Fruit fly (Drosophila melanogaster) whole organism, prepupa: ENCODE measurements around the gene Gr28a.
A peak's percentile ranks its signal among the peaks of the same experiment; 100 is the strongest.

Source experiments
- Blimp-1 ChIP-seq: fragments of 200-800 bp; sonication (Bioruptor generic); optimal IDR thresholded peaks from 3 replicates; lab custom pipeline; 2017; ENCODE audit warnings: missing biosample characterization, missing genetic modification characterization, mild to moderate bottlenecking, moderate library complexity, missing genetic modification reagents
- CG11294 ChIP-seq: fragments of 200-800 bp; sonication (Bioruptor generic); IDR thresholded peaks from 2 replicates; pipeline ENCODE4 v1.3.6; 2022; ENCODE audit warnings: missing biosample characterization, missing genetic modification characterization
- CG11762 ChIP-seq: fragments of 200-800 bp; sonication (Bioruptor generic); optimal IDR thresholded peaks from 3 replicates; lab custom pipeline; 2016; ENCODE audit warnings: missing biosample characterization, missing genetic modification characterization; ENCODE audit not compliant: insufficient read depth
- CG11902 ChIP-seq: fragments of 200-800 bp; sonication (Bioruptor generic); optimal IDR thresholded peaks from 3 replicates; lab custom pipeline; 2016; ENCODE audit warnings: missing biosample characterization, missing genetic modification characterization
- CG15336 ChIP-seq: fragments of 200-800 bp; sonication (Bioruptor generic); IDR thresholded peaks from 2 replicates; pipeline ENCODE4 v1.3.6; 2022; ENCODE audit warnings: missing biosample characterization, missing genetic modification characterization
- CG1621 ChIP-seq: fragments of 200-800 bp; sonication (Bioruptor generic); optimal IDR thresholded peaks from 3 replicates; lab custom pipeline; 2018; ENCODE audit warnings: missing biosample characterization, mild to moderate bottlenecking, missing genetic modification characterization
- CG16779 ChIP-seq: fragments of 200-800 bp; sonication (Bioruptor generic); optimal IDR thresholded peaks from 3 replicates; lab custom pipeline; 2017; ENCODE audit warnings: missing biosample characterization, mild to moderate bottlenecking, missing genetic modification characterization
- CG3032 ChIP-seq: fragments of 200-800 bp; optimal IDR thresholded peaks from 2 replicates; lab custom pipeline; 2019; ENCODE audit warnings: missing biosample characterization, mild to moderate bottlenecking, missing genetic modification characterization, moderate library complexity
- CG31627 ChIP-seq: fragments of 200-800 bp; sonication (Bioruptor generic); optimal IDR thresholded peaks from 3 replicates; lab custom pipeline; 2016; ENCODE audit warnings: missing biosample characterization, missing genetic modification characterization
- CG32006 ChIP-seq: fragments of 200-800 bp; sonication (Bioruptor generic); optimal IDR thresholded peaks from 3 replicates; lab custom pipeline; 2017; ENCODE audit warnings: missing biosample characterization, mild to moderate bottlenecking, missing genetic modification characterization
- CG34406 ChIP-seq: fragments of 200-800 bp; sonication (Bioruptor generic); optimal IDR thresholded peaks from 3 replicates; lab custom pipeline; 2016; ENCODE audit warnings: missing biosample characterization, missing genetic modification characterization
- CG3919 ChIP-seq: fragments of 200-800 bp; sonication (Bioruptor generic); optimal IDR thresholded peaks from 3 replicates; lab custom pipeline; 2016; ENCODE audit warnings: missing biosample characterization, missing genetic modification characterization
- CG6163 ChIP-seq: fragments of 200-800 bp; sonication (Bioruptor generic); IDR thresholded peaks from 3 replicates; pipeline ENCODE4 v1.3.6; 2022; ENCODE audit warnings: missing biosample characterization, missing genetic modification characterization
- CG6276 ChIP-seq: fragments of 200-800 bp; sonication (Bioruptor generic); optimal IDR thresholded peaks from 2 replicates; lab custom pipeline; 2017; ENCODE audit warnings: missing biosample characterization, mild to moderate bottlenecking, missing genetic modification characterization
- CG6792 ChIP-seq: fragments of 200-800 bp; sonication (Bioruptor generic); optimal IDR thresholded peaks from 3 replicates; lab custom pipeline; 2016; ENCODE audit warnings: missing biosample characterization, missing genetic modification characterization
- CG6854 ChIP-seq: fragments of 200-800 bp; sonication (Bioruptor generic); optimal IDR thresholded peaks from 2 replicates; lab custom pipeline; 2017; ENCODE audit warnings: missing biosample characterization, mild to moderate bottlenecking, missing genetic modification characterization
- CG7368 ChIP-seq: fragments of 200-800 bp; sonication (Bioruptor generic); optimal IDR thresholded peaks from 3 replicates; lab custom pipeline; 2016; ENCODE audit warnings: missing biosample characterization, missing genetic modification characterization
- CG8119 ChIP-seq: fragments of 200-800 bp; sonication (Bioruptor generic); IDR thresholded peaks from 3 replicates; pipeline ENCODE4 v1.3.6; 2022; ENCODE audit warnings: missing biosample characterization, missing genetic modification characterization
- CG8319 ChIP-seq: fragments of 200-800 bp; sonication (Bioruptor generic); optimal IDR thresholded peaks from 3 replicates; lab custom pipeline; 2016; ENCODE audit warnings: missing biosample characterization, missing genetic modification characterization
- CG9139 ChIP-seq: fragments of 200-800 bp; sonication (Bioruptor generic); optimal IDR thresholded peaks from 3 replicates; lab custom pipeline; 2017; ENCODE audit warnings: missing biosample characterization, mild to moderate bottlenecking, missing genetic modification characterization
- Eip75B ChIP-seq: fragments of 200-800 bp; sonication (Bioruptor generic); optimal IDR thresholded peaks from 3 replicates; lab custom pipeline; 2016; ENCODE audit warnings: missing biosample characterization, missing genetic modification characterization
- Eip78C ChIP-seq: fragments of 200-800 bp; sonication (Bioruptor generic); peaks from one replicate; lab custom pipeline; 2016; ENCODE audit warnings: missing biosample characterization, missing genetic modification characterization
- Eip93F ChIP-seq: fragments of 200-800 bp; sonication (Bioruptor generic); optimal IDR thresholded peaks from 2 replicates; lab custom pipeline; 2016; ENCODE audit warnings: missing biosample characterization, mild to moderate bottlenecking, missing genetic modification characterization
- Ets21C ChIP-seq: fragments of 200-800 bp; sonication (Bioruptor generic); optimal IDR thresholded peaks from 3 replicates; lab custom pipeline; 2016; ENCODE audit warnings: missing biosample characterization, missing genetic modification characterization
- Gug ChIP-seq: fragments of 200-800 bp; sonication (Bioruptor generic); IDR thresholded peaks from 2 replicates; pipeline ENCODE4 v1.3.6; 2022; ENCODE audit warnings: missing biosample characterization, missing genetic modification characterization
- Hr38 ChIP-seq: sonication (Bioruptor generic); optimal IDR thresholded peaks from 2 replicates; lab custom pipeline; 2016; ENCODE audit warnings: missing biosample characterization, missing genetic modification characterization
- Hr39 ChIP-seq: fragments of 200-800 bp; sonication (Bioruptor generic); optimal IDR thresholded peaks from 2 replicates; lab custom pipeline; 2016; ENCODE audit warnings: missing biosample characterization, missing genetic modification characterization
- Hr4 ChIP-seq: fragments of 200-800 bp; sonication (Bioruptor generic); optimal IDR thresholded peaks from 3 replicates; lab custom pipeline; 2016; ENCODE audit warnings: missing biosample characterization, missing genetic modification characterization
- Lpt ChIP-seq: fragments of 200-800 bp; sonication (Bioruptor generic); optimal IDR thresholded peaks from 3 replicates; lab custom pipeline; 2016; ENCODE audit warnings: missing biosample characterization, missing genetic modification characterization
- Met ChIP-seq: fragments of 200-800 bp; sonication (Bioruptor generic); optimal IDR thresholded peaks from 3 replicates; lab custom pipeline; 2016; ENCODE audit warnings: missing biosample characterization, missing genetic modification characterization
- OdsH ChIP-seq: fragments of 200-800 bp; sonication (Bioruptor generic); optimal IDR thresholded peaks from 3 replicates; lab custom pipeline; 2016; ENCODE audit warnings: missing biosample characterization, missing genetic modification characterization
- Smox ChIP-seq: fragments of 200-800 bp; sonication (Bioruptor generic); optimal IDR thresholded peaks from 3 replicates; lab custom pipeline; 2016; ENCODE audit warnings: missing biosample characterization, missing genetic modification characterization
- Sox102F ChIP-seq: fragments of 200-800 bp; sonication (Bioruptor generic); optimal IDR thresholded peaks from 2 replicates; lab custom pipeline; 2016; ENCODE audit warnings: missing biosample characterization, mild to moderate bottlenecking, missing genetic modification characterization
- Sox14 ChIP-seq: fragments of 200-800 bp; sonication (Bioruptor generic); optimal IDR thresholded peaks from 3 replicates; lab custom pipeline; 2016; ENCODE audit warnings: missing biosample characterization, missing genetic modification characterization
- Sox15 ChIP-seq: fragments of 200-800 bp; sonication (Bioruptor generic); optimal IDR thresholded peaks from 3 replicates; lab custom pipeline; 2016; ENCODE audit warnings: missing biosample characterization, missing genetic modification characterization
- achi ChIP-seq: fragments of 200-800 bp; sonication (Bioruptor generic); optimal IDR thresholded peaks from 3 replicates; lab custom pipeline; 2016; ENCODE audit warnings: missing biosample characterization, missing genetic modification characterization
- acj6 ChIP-seq: fragments of 200-800 bp; sonication (Bioruptor generic); optimal IDR thresholded peaks from 3 replicates; lab custom pipeline; 2016; ENCODE audit warnings: missing biosample characterization, missing genetic modification characterization
- cyc ChIP-seq: fragments of 200-800 bp; sonication (Bioruptor generic); optimal IDR thresholded peaks from 3 replicates; lab custom pipeline; 2016; ENCODE audit warnings: missing biosample characterization, missing genetic modification characterization
- dac ChIP-seq: fragments of 200-800 bp; sonication (Bioruptor generic); optimal IDR thresholded peaks from 2 replicates; lab custom pipeline; 2017; ENCODE audit warnings: missing biosample characterization, mild to moderate bottlenecking, missing genetic modification characterization
- eg ChIP-seq: fragments of 200-800 bp; sonication (Bioruptor generic); IDR thresholded peaks from 3 replicates; pipeline ENCODE4 v1.3.6; 2022; ENCODE audit warnings: missing biosample characterization, missing genetic modification characterization
- fd59A ChIP-seq: fragments of 200-800 bp; sonication (Bioruptor generic); optimal IDR thresholded peaks from 2 replicates; lab custom pipeline; 2017; ENCODE audit warnings: missing biosample characterization, mild to moderate bottlenecking, missing genetic modification characterization, missing genetic modification reagents
- fkh ChIP-seq: fragments of 200-800 bp; sonication (Bioruptor generic); optimal IDR thresholded peaks from 3 replicates; lab custom pipeline; 2017; ENCODE audit warnings: missing biosample characterization, mild to moderate bottlenecking, missing genetic modification characterization, moderate library complexity
- lz ChIP-seq: fragments of 200-800 bp; sonication (Bioruptor generic); optimal IDR thresholded peaks from 3 replicates; lab custom pipeline; 2016; ENCODE audit warnings: missing biosample characterization, missing genetic modification characterization
- pdm3 ChIP-seq: fragments of 200-800 bp; sonication (Bioruptor generic); optimal IDR thresholded peaks from 3 replicates; lab custom pipeline; 2016; ENCODE audit warnings: missing biosample characterization, missing genetic modification characterization
- salr ChIP-seq, 2 experiments: fragments of 200-800 bp; sonication (Bioruptor generic); optimal IDR thresholded peaks; 3 replicates each; lab custom pipeline; 2016 to 2018; ENCODE audit warnings: missing biosample characterization in 2 of 2, missing genetic modification characterization in 2 of 2, mild to moderate bottlenecking in 1 of 2
- spab ChIP-seq: fragments of 200-800 bp; sonication (Bioruptor generic); optimal IDR thresholded peaks from 2 replicates; lab custom pipeline; 2017; ENCODE audit warnings: missing biosample characterization, mild to moderate bottlenecking, missing genetic modification characterization, missing genetic modification reagents
- svp ChIP-seq: fragments of 200-800 bp; sonication (Bioruptor generic); peaks from one replicate; lab custom pipeline; 2016; ENCODE audit warnings: missing biosample characterization, missing genetic modification characterization
- topi ChIP-seq: fragments of 200-800 bp; sonication (Bioruptor generic); optimal IDR thresholded peaks from 3 replicates; lab custom pipeline; 2016; ENCODE audit warnings: missing biosample characterization, missing genetic modification characterization
- vri ChIP-seq: fragments of 200-800 bp; sonication (Bioruptor generic); optimal IDR thresholded peaks from 3 replicates; lab custom pipeline; 2016; ENCODE audit warnings: missing biosample characterization, mild to moderate bottlenecking, missing genetic modification characterization

Gene Gr28a

dm6 chr2L:7503719-7504118, 49.7 kb upstream of the Gr28a start (continued):
- TF ChIP-seq CG6854 (GFP tag; lab: Kevin White, UChicago): no peak
- peak; percentile 58 for TF ChIP-seq lz (GFP tag; lab: Kevin White, UChicago)
- TF ChIP-seq CG11902: peak; percentile 8
- TF ChIP-seq CG8119 (GFP tag; lab: Robert Waterston, UW): peak; percentile 62; the same call in 2 of the 3 replicates
- peak; percentile 68 for TF ChIP-seq CG1621 (tag; lab: Kevin White, UChicago)
- peak; percentile 49 for TF ChIP-seq fd59A
- peak; percentile 58 for TF ChIP-seq Sox102F (GFP tag; lab: Kevin White, UChicago)
- TF ChIP-seq CG8319 (GFP tag; lab: Kevin White, UChicago): peak; percentile 53
- no peak; the same call in 1 of the 2 replicates for TF ChIP-seq CG11294 (GFP tag; lab: Robert Waterston, UW)
- peak; percentile 59; the same call in 2 of the 3 replicates for TF ChIP-seq eg (GFP tag; lab: Robert Waterston, UW)

- peak; percentile 20 for TF ChIP-seq pdm3 (GFP tag; lab: Kevin White, UChicago)
- no peak for TF ChIP-seq vri (GFP tag; lab: Kevin White, UChicago)
- no peak for TF ChIP-seq CG6854 (GFP tag; lab: Kevin White, UChicago)
- TF ChIP-seq Gug (GFP tag; lab: Robert Waterston, UW): no peak
- no peak for TF ChIP-seq CG3919 (GFP tag; lab: Kevin White, UChicago)
- no peak for TF ChIP-seq Blimp-1 (GFP tag; lab: Kevin White, UChicago)
- no peak for TF ChIP-seq Eip75B (GFP tag; lab: Kevin White, UChicago)
- no peak for TF ChIP-seq CG9139
- no peak for TF ChIP-seq OdsH (GFP tag; lab: Kevin White, UChicago)
- TF ChIP-seq salr (GFP tag; optimal IDR thresholded peaks at IDR 0.05; lab: Kevin White, UChicago): no peak
- no peak for TF ChIP-seq Sox14
- no peak for TF ChIP-seq Ets21C (GFP tag; lab: Kevin White, UChicago)
- no peak for TF ChIP-seq CG6792 (GFP tag; lab: Kevin White, UChicago)
- TF ChIP-seq CG32006: peak; percentile 24
- no peak for TF ChIP-seq dac
- no peak for TF ChIP-seq fkh
- TF ChIP-seq CG7368 (GFP tag; lab: Kevin White, UChicago): no peak
- peak; percentile 31 for TF ChIP-seq Eip78C (GFP tag; lab: Kevin White, UChicago)
- TF ChIP-seq CG6276 (GFP tag; lab: Kevin White, UChicago): no peak
- TF ChIP-seq CG6163 (GFP tag; lab: Robert Waterston, UW): 0 out of 3 replicates have a peak, but pooled peaks have one; percentile 35
- no peak for TF ChIP-seq Sox102F (GFP tag; lab: Kevin White, UChicago)
- 0 out of 2 replicates have a peak, but pooled peaks have one; percentile 10 for TF ChIP-seq CG11294 (GFP tag; lab: Robert Waterston, UW)
- no peak for TF ChIP-seq cyc (GFP tag; lab: Kevin White, UChicago)
- TF ChIP-seq eg (GFP tag; lab: Robert Waterston, UW): 0 out of 3 replicates have a peak, but pooled peaks have one; percentile 36
- TF ChIP-seq CG31627: no peak
- TF ChIP-seq acj6 (GFP tag; lab: Kevin White, UChicago): no peak
- no peak for TF ChIP-seq spab (GFP tag; lab: Kevin White, UChicago)
- TF ChIP-seq fd59A: no peak
- no peak for TF ChIP-seq svp (GFP tag; lab: Kevin White, UChicago)
- TF ChIP-seq CG8319 (GFP tag; lab: Kevin White, UChicago): no peak
- no peak for TF ChIP-seq topi (GFP tag; lab: Kevin White, UChicago)
- no peak for TF ChIP-seq Hr38 (GFP tag; lab: Kevin White, UChicago)
- TF ChIP-seq lz (GFP tag; lab: Kevin White, UChicago): no peak
- TF ChIP-seq Hr39 (GFP tag; lab: Kevin White, UChicago): no peak
- TF ChIP-seq CG8119 (GFP tag; lab: Robert Waterston, UW): peak; percentile 23; the same call in 1 of the 3 replicates
- TF ChIP-seq CG11902: no peak
- no peak for TF ChIP-seq Smox (GFP tag; lab: Kevin White, UChicago)
- TF ChIP-seq CG11762 (GFP tag; lab: Kevin White, UChicago): no peak
- TF ChIP-seq CG1621 (tag; lab: Kevin White, UChicago): no peak
- TF ChIP-seq Hr4 (GFP tag; lab: Kevin White, UChicago): no peak
- TF ChIP-seq Lpt (GFP tag; lab: Kevin White, UChicago): no peak
- no peak for TF ChIP-seq CG34406 (GFP tag; lab: Kevin White, UChicago)
- TF ChIP-seq CG3032: no peak
- no peak for TF ChIP-seq Met (GFP tag; lab: Kevin White, UChicago)
- no peak for TF ChIP-seq achi
- no peak for TF ChIP-seq Eip93F (GFP tag; lab: Kevin White, UChicago)
- TF ChIP-seq Sox15 (GFP tag; lab: Kevin White, UChicago): no peak
- TF ChIP-seq CG16779: no peak
- peak; percentile 24; the same call in 1 of the 2 replicates for TF ChIP-seq CG15336 (GFP tag; lab: Robert Waterston, UW)
Measured at dm6 chr2L:7501743-7502142, 47.7 kb upstream of the Gr28a start.
